Worm (Caenorhabditis elegans) whole organism, L4 larva: Measurements from ENCODE around the gene fbxb-75.

Experiments used
- F37D6.2 ChIP-seq: sonication (generic microtip); optimal IDR thresholded peaks from 2 replicates; lab custom pipeline; 2016; ENCODE audit warnings: mild to moderate bottlenecking, missing genetic modification characterization, missing compliant biosample characterization
- F49E8.2 ChIP-seq: sonication (generic microtip); optimal IDR thresholded peaks from 2 replicates; lab custom pipeline; 2016; ENCODE audit warnings: missing compliant biosample characterization, mild to moderate bottlenecking, missing genetic modification characterization, borderline replicate concordance
- T20F7.1 ChIP-seq: fragments of 200-800 bp; sonication (Bioruptor generic); optimal IDR thresholded peaks from 2 replicates; lab custom pipeline; 2018; ENCODE audit warnings: mild to moderate bottlenecking, missing genetic modification characterization, missing compliant biosample characterization
- T26A8.4 ChIP-seq: fragments of 200-800 bp; sonication (Bioruptor generic); IDR thresholded peaks from 2 replicates; pipeline ENCODE4 v1.3.6; 2022; ENCODE audit warnings: missing genetic modification characterization, missing compliant biosample characterization
- Y48G9A.11 ChIP-seq: fragments of 200-800 bp; sonication (Bioruptor generic); IDR thresholded peaks from 2 replicates; pipeline ENCODE4 v1.3.6; 2022; ENCODE audit warnings: missing genetic modification reagents, missing genetic modification characterization, missing compliant biosample characterization
- Y5F2A.4 ChIP-seq: fragments of 200-800 bp; sonication (Bioruptor generic); optimal IDR thresholded peaks from 2 replicates; lab custom pipeline; 2018; ENCODE audit warnings: mild to moderate bottlenecking, missing genetic modification characterization, missing compliant biosample characterization
- ZK337.2 ChIP-seq: fragments of 200-800 bp; sonication (Bioruptor generic); IDR thresholded peaks from 2 replicates; pipeline ENCODE4 v1.3.6; 2022; ENCODE audit warnings: missing genetic modification reagents, missing genetic modification characterization, missing compliant biosample characterization
- aha-1 ChIP-seq: fragments of 150-350 bp; peaks from one replicate; lab custom pipeline; 2014; ENCODE audit warnings: missing biosample characterization, missing genetic modification characterization
- aly-2 ChIP-seq: sonication (generic microtip); optimal IDR thresholded peaks from 2 replicates; lab custom pipeline; 2018; ENCODE audit warnings: missing biosample characterization, missing genetic modification characterization
- ceh-20 ChIP-seq: fragments of 200-800 bp; sonication (Bioruptor generic); IDR thresholded peaks from 2 replicates; pipeline ENCODE4 v1.3.6; 2022; ENCODE audit warnings: missing genetic modification reagents, missing genetic modification characterization, missing compliant biosample characterization
- ceh-28 ChIP-seq: fragments of 150-350 bp; optimal IDR thresholded peaks from 2 replicates; lab custom pipeline; 2014; ENCODE audit warnings: missing biosample characterization, missing genetic modification reagents, missing genetic modification characterization
- cey-2 ChIP-seq: sonication (generic microtip); optimal IDR thresholded peaks from 3 replicates; lab custom pipeline; 2017; ENCODE audit warnings: missing genetic modification characterization, mild to moderate bottlenecking, missing compliant biosample characterization, antibody characterized with exemption, borderline replicate concordance; ENCODE audit not compliant: insufficient read depth
- daf-12 ChIP-seq: fragments of 150-350 bp; optimal IDR thresholded peaks from 2 replicates; lab custom pipeline; 2014; ENCODE audit warnings: missing biosample characterization, missing genetic modification reagents, missing genetic modification characterization
- daf-16 ChIP-seq, 3 experiments: sonication (generic microtip); optimal IDR thresholded peaks; 2 replicates each; lab custom pipeline; 2016 to 2017; ENCODE audit warnings: missing genetic modification characterization in 3 of 3, missing genetic modification reagents in 3 of 3, mild to moderate bottlenecking in 2 of 3, missing compliant biosample characterization in 2 of 3, missing biosample characterization in 1 of 3, moderate library complexity in 1 of 3
- dmd-6 ChIP-seq: fragments of 200-800 bp; sonication (Bioruptor generic); IDR thresholded peaks from 2 replicates; pipeline ENCODE4 v1.3.6; 2022; ENCODE audit warnings: missing genetic modification reagents, missing genetic modification characterization, missing compliant biosample characterization
- dmd-8 ChIP-seq: fragments of 200-800 bp; sonication (Bioruptor generic); IDR thresholded peaks from 2 replicates; pipeline ENCODE4 v1.3.6; 2022; ENCODE audit warnings: missing genetic modification characterization, missing compliant biosample characterization
- dve-1 ChIP-seq: sonication (generic microtip); optimal IDR thresholded peaks from 2 replicates; lab custom pipeline; 2017; ENCODE audit warnings: antibody characterized with exemption, mild to moderate bottlenecking, missing genetic modification characterization, missing compliant biosample characterization; ENCODE audit not compliant: insufficient read depth
- fkh-10 ChIP-seq: fragments of 150-350 bp; optimal IDR thresholded peaks from 2 replicates; lab custom pipeline; 2014; ENCODE audit warnings: missing biosample characterization, missing genetic modification reagents, missing genetic modification characterization
- fos-1 ChIP-seq: fragments of 150-350 bp; optimal IDR thresholded peaks from 2 replicates; lab custom pipeline; 2014; ENCODE audit warnings: missing biosample characterization, missing genetic modification characterization
- hlh-11 ChIP-seq: fragments of 200-800 bp; sonication (Bioruptor generic); optimal IDR thresholded peaks from 2 replicates; lab custom pipeline; 2018; ENCODE audit warnings: mild to moderate bottlenecking, missing genetic modification characterization, missing compliant biosample characterization
- lin-15B ChIP-seq: fragments of 150-350 bp; sonication (generic microtip); optimal IDR thresholded peaks from 3 replicates; lab custom pipeline; 2014; ENCODE audit warnings: missing biosample characterization, missing genetic modification characterization
- lin-29 ChIP-seq: fragments of 200-800 bp; sonication (Bioruptor generic); IDR thresholded peaks from 2 replicates; pipeline ENCODE4 v1.3.6; 2022; ENCODE audit warnings: missing genetic modification reagents, missing genetic modification characterization, missing compliant biosample characterization
- lin-39 ChIP-seq: fragments of 150-350 bp; optimal IDR thresholded peaks from 2 replicates; lab custom pipeline; 2014; ENCODE audit warnings: missing biosample characterization, missing genetic modification reagents, missing genetic modification characterization
- lir-3 ChIP-seq: sonication (generic microtip); optimal IDR thresholded peaks from 2 replicates; lab custom pipeline; 2016; ENCODE audit warnings: mild to moderate bottlenecking, missing genetic modification characterization, missing compliant biosample characterization
- lsy-2 ChIP-seq, 2 experiments: fragments of 150-350 bp in 1 of 2; sonication (generic microtip) in 1 of 2; optimal IDR thresholded peaks; 2 replicates each; lab custom pipeline; 2014 to 2017; ENCODE audit warnings: missing biosample characterization in 2 of 2, missing genetic modification characterization in 2 of 2
- madf-5 ChIP-seq, 2 experiments: fragments of 200-800 bp; sonication (Bioruptor generic); IDR thresholded peaks; 2 replicates each; pipeline ENCODE4 v1.3.6; 2022; ENCODE audit warnings: missing compliant biosample characterization in 2 of 2, missing genetic modification characterization in 2 of 2
- madf-9 ChIP-seq: fragments of 200-800 bp; sonication (Bioruptor generic); conservative IDR thresholded peaks from 2 replicates; pipeline ENCODE4 v1.3.6; 2022; ENCODE audit warnings: missing genetic modification reagents, missing genetic modification characterization, missing compliant biosample characterization
- mep-1 ChIP-seq: fragments of 150-350 bp; sonication (generic microtip); optimal IDR thresholded peaks from 3 replicates; lab custom pipeline; 2014; ENCODE audit warnings: missing biosample characterization, missing genetic modification characterization
- mes-2 ChIP-seq: sonication (generic microtip); optimal IDR thresholded peaks from 2 replicates; lab custom pipeline; 2016; ENCODE audit warnings: missing genotype, mild to moderate bottlenecking, missing genetic modification characterization, missing compliant biosample characterization; ENCODE audit not compliant: poor library complexity, severe bottlenecking
- nhr-10 ChIP-seq: fragments of 150-350 bp; optimal IDR thresholded peaks from 2 replicates; lab custom pipeline; 2014; ENCODE audit warnings: missing biosample characterization, missing genetic modification characterization
- nhr-102 ChIP-seq: sonication (generic microtip); optimal IDR thresholded peaks from 2 replicates; lab custom pipeline; 2016; ENCODE audit warnings: mild to moderate bottlenecking, missing genetic modification characterization, moderate library complexity, missing compliant biosample characterization
- nhr-42 ChIP-seq: fragments of 200-800 bp; sonication (Bioruptor generic); IDR thresholded peaks from 2 replicates; pipeline ENCODE4 v1.3.6; 2022; ENCODE audit warnings: missing genetic modification characterization, missing compliant biosample characterization
- nhr-76 ChIP-seq: fragments of 150-350 bp; optimal IDR thresholded peaks from 2 replicates; lab custom pipeline; 2014; ENCODE audit warnings: missing biosample characterization, missing genetic modification characterization
- nhr-77 ChIP-seq: fragments of 150-350 bp; optimal IDR thresholded peaks from 2 replicates; lab custom pipeline; 2014; ENCODE audit warnings: missing biosample characterization, missing genetic modification characterization
- pha-4 ChIP-seq, 2 experiments: fragments of 150-350 bp in 1 of 2; fragments of 200-800 bp in 1 of 2; sonication (Bioruptor generic) in 1 of 2; IDR thresholded peaks in 1 of 2; optimal IDR thresholded peaks in 1 of 2; 2 replicates each; pipeline versions ENCODE4 v1.3.6 to Lab custom; 2014 to 2022; ENCODE audit warnings: missing genetic modification characterization in 2 of 2, missing genetic modification reagents in 2 of 2, missing biosample characterization in 1 of 2, missing compliant biosample characterization in 1 of 2
- pqm-1 ChIP-seq: sonication (generic microtip); optimal IDR thresholded peaks from 2 replicates; lab custom pipeline; 2017; ENCODE audit warnings: missing biosample characterization, missing genetic modification characterization
- rbr-2 ChIP-seq: sonication (generic microtip); optimal IDR thresholded peaks from 2 replicates; lab custom pipeline; 2016; ENCODE audit warnings: missing genotype, missing genetic modification characterization, missing compliant biosample characterization
- sdz-12 ChIP-seq: fragments of 200-800 bp; sonication (Bioruptor generic); optimal IDR thresholded peaks from 2 replicates; lab custom pipeline; 2018; ENCODE audit warnings: mild to moderate bottlenecking, missing genetic modification characterization, missing compliant biosample characterization
- skn-1 ChIP-seq: fragments of 150-350 bp; optimal IDR thresholded peaks from 2 replicates; lab custom pipeline; 2014; ENCODE audit warnings: missing biosample characterization, missing genetic modification characterization
- snpc-4 ChIP-seq: fragments of 150-350 bp; optimal IDR thresholded peaks from 2 replicates; lab custom pipeline; 2014; ENCODE audit warnings: missing biosample characterization, missing genetic modification characterization
- spr-3 ChIP-seq: fragments of 200-800 bp; sonication (Bioruptor generic); optimal IDR thresholded peaks from 2 replicates; lab custom pipeline; 2018; ENCODE audit warnings: mild to moderate bottlenecking, missing genetic modification characterization, missing compliant biosample characterization
- unc-62 ChIP-seq, 3 experiments: fragments of 150-350 bp in 1 of 3; sonication (generic microtip); optimal IDR thresholded peaks in 2 of 3; peaks in 1 of 3; 1 replicate in 1 of 3; 2 replicates in 2 of 3; lab custom pipeline; 2014 to 2017; ENCODE audit warnings: missing biosample characterization in 3 of 3, missing genetic modification characterization in 3 of 3, missing genetic modification reagents in 3 of 3, missing genotype in 1 of 3
- zag-1 ChIP-seq: fragments of 150-350 bp; optimal IDR thresholded peaks from 2 replicates; lab custom pipeline; 2014; ENCODE audit warnings: missing biosample characterization, missing genetic modification characterization
- zfp-3 ChIP-seq: fragments of 200-800 bp; sonication (Bioruptor generic); conservative IDR thresholded peaks from 2 replicates; pipeline ENCODE4 v1.3.6; 2022; ENCODE audit warnings: missing genetic modification reagents, missing genetic modification characterization, missing compliant biosample characterization

fbxb-75 gene

DNA sequence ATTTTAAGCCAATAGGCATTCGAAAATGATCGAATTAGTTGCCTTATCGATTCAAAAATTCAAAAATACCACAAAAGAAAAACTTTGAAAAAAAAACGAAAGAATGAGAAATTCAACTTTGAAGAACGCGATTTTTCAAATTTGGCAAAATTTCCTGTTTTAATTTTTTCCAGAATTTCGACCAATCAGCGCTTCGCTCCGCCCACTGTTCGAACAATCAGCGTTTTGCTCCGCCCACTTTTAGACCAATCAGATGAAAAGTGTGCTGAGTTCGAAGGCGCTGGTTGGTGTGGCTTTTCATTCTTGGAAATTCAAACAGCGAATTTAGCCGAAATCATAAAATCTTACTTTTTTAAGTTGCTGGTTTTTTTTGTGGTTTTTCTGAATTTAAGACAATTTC lies 43.4 kb downstream of the fbxb-75 start:
- peak; percentile 24 for TF ChIP-seq aha-1 (tag; lab: Kevin White, UChicago)
- no peak for TF ChIP-seq unc-62 (GFP tag; optimal IDR thresholded peaks at IDR 0.05 in 1 of 2; lab: Kevin White, UChicago)
- TF ChIP-seq unc-62 (tag; optimal IDR thresholded peaks at IDR 0.05; lab: Kevin White, UChicago), result no peak

DNA sequence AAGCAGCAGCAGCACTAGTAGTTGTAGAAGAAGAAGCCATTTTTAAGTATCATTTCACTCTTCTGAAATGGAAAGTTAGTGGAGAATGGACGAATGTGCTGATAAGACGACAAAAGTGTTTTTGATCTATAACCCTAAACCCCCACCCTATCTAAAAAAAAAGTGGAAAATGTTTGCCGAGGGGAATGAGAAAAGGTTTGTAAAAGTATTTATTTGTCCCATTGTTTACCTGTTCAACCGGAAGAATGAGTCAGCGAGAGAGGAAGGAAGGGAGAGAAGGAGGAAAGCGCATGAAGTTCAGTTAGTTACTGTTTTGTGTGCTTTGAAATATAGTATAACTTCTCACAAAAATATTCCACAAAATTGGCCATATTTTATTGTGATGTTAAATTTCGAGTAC lies 43.9 kb downstream of the fbxb-75 start:
- no peak for TF ChIP-seq aha-1 (tag; lab: Kevin White, UChicago)
- TF ChIP-seq spr-3 (GFP tag; lab: Kevin White, UChicago), result no peak
- no peak for TF ChIP-seq lin-39 (tag; lab: Kevin White, UChicago)
- TF ChIP-seq F49E8.2 (tag; lab: Kevin White, UChicago), result no peak
- no peak for TF ChIP-seq ceh-20 (GFP tag; lab: Robert Waterston, UW)
- TF ChIP-seq snpc-4, result no peak
- TF ChIP-seq zfp-3 (GFP tag; lab: Robert Waterston, UW), result no peak
- no peak for TF ChIP-seq T20F7.1
- no peak for TF ChIP-seq Y48G9A.11 (GFP tag; lab: Robert Waterston, UW)
- TF ChIP-seq lin-29 (GFP tag; lab: Robert Waterston, UW), result no peak
- no peak for TF ChIP-seq ZK337.2
- TF ChIP-seq mep-1 (tag; lab: Kevin White, UChicago), result peak; percentile 9
- no peak for TF ChIP-seq daf-16 (GFP tag; optimal IDR thresholded peaks at IDR 0.05; lab: Kevin White, UChicago)
- peak; percentile 76 for TF ChIP-seq daf-16 (tag; optimal IDR thresholded peaks at IDR 0.05; lab: Kevin White, UChicago)
- TF ChIP-seq zag-1 (tag; lab: Kevin White, UChicago), result no peak
- TF ChIP-seq cey-2 (tag; lab: Kevin White, UChicago), result no peak
- TF ChIP-seq skn-1 (tag; lab: Kevin White, UChicago), result no peak
- TF ChIP-seq rbr-2 (tag; lab: Kevin White, UChicago), result no peak
- no peak for TF ChIP-seq dmd-6 (GFP tag; lab: Robert Waterston, UW)
- peak; percentile 29 for TF ChIP-seq dve-1
- no peak for TF ChIP-seq madf-5 (GFP tag; IDR thresholded peaks at IDR 0.05; lab: Robert Waterston, UW)
- TF ChIP-seq fos-1 (tag; lab: Kevin White, UChicago), result no peak
- no peak for TF ChIP-seq sdz-12 (GFP tag; lab: Kevin White, UChicago)
- no peak for TF ChIP-seq nhr-42 (GFP tag; lab: Robert Waterston, UW)
- TF ChIP-seq nhr-102 (tag; lab: Kevin White, UChicago), result no peak
- no peak for TF ChIP-seq T26A8.4 (GFP tag; lab: Robert Waterston, UW)
- no peak for TF ChIP-seq hlh-11
- peak in 1 of 2 experiments; percentile 16 for TF ChIP-seq lsy-2 (tag; optimal IDR thresholded peaks at IDR 0.05; lab: Kevin White, UChicago)
- TF ChIP-seq ceh-28 (tag; lab: Kevin White, UChicago), result no peak
- no peak for TF ChIP-seq fkh-10 (GFP tag; lab: Kevin White, UChicago)
- TF ChIP-seq dmd-8, result no peak
- TF ChIP-seq nhr-10 (tag; lab: Kevin White, UChicago), result no peak
- TF ChIP-seq lir-3, result no peak
- TF ChIP-seq F37D6.2, result no peak
- TF ChIP-seq madf-9 (GFP tag; lab: Robert Waterston, UW), result no peak
- TF ChIP-seq daf-12, result no peak
- no peak for TF ChIP-seq Y5F2A.4 (GFP tag; lab: Kevin White, UChicago)
- TF ChIP-seq pha-4 (GFP tag; IDR thresholded peaks at IDR 0.05; lab: Robert Waterston, UW), result no peak
- peak; percentile 47 for TF ChIP-seq pha-4 (tag; optimal IDR thresholded peaks at IDR 0.05; lab: Kevin White, UChicago)
- TF ChIP-seq mes-2, result no peak
- TF ChIP-seq pqm-1 (tag; lab: Kevin White, UChicago), result peak; percentile 18
- TF ChIP-seq lin-15B (tag; lab: Kevin White, UChicago), result no peak
- TF ChIP-seq nhr-76 (tag; lab: Kevin White, UChicago), result no peak
- no peak for TF ChIP-seq nhr-77 (tag; lab: Kevin White, UChicago)
- no peak for TF ChIP-seq aly-2
- TF ChIP-seq, all 104 proteins: peak for 6
